Worm (Caenorhabditis elegans) whole organism, L1 larva: ENCODE measurements around the gene K04C2.2.

Source experiments
- dpl-1 ChIP-seq, 3 experiments: fragments of 150-350 bp in 2 of 3; sonication (generic microtip) in 1 of 3; optimal IDR thresholded peaks; 2 replicates each; lab custom pipeline; 2014 to 2017; ENCODE audit warnings: missing biosample characterization in 3 of 3, missing genetic modification characterization in 3 of 3, missing genetic modification reagents in 3 of 3
- fos-1 ChIP-seq: fragments of 150-350 bp; optimal IDR thresholded peaks from 2 replicates; lab custom pipeline; 2014; ENCODE audit warnings: missing biosample characterization, missing genetic modification characterization
- lin-13 ChIP-seq: fragments of 150-350 bp; optimal IDR thresholded peaks from 2 replicates; lab custom pipeline; 2014; ENCODE audit warnings: missing biosample characterization, missing genetic modification reagents, missing genetic modification characterization
- lsy-2 ChIP-seq, 2 experiments: fragments of 150-350 bp; optimal IDR thresholded peaks; 2 replicates each; lab custom pipeline; 2014; ENCODE audit warnings: missing biosample characterization in 2 of 2, missing genetic modification characterization in 2 of 2
- mdl-1 ChIP-seq, 2 experiments: fragments of 150-350 bp; optimal IDR thresholded peaks; 2 replicates each; lab custom pipeline; 2014 to 2017; ENCODE audit warnings: missing biosample characterization in 2 of 2, missing genetic modification characterization in 2 of 2, inconsistent platforms in 1 of 2
- nhr-11 ChIP-seq: fragments of 150-350 bp; optimal IDR thresholded peaks from 2 replicates; lab custom pipeline; 2014; ENCODE audit warnings: missing biosample characterization, missing genetic modification characterization
- pqm-1 ChIP-seq: sonication (generic microtip); optimal IDR thresholded peaks from 3 replicates; lab custom pipeline; 2017; ENCODE audit warnings: missing biosample characterization, missing genetic modification characterization
- xbp-1 ChIP-seq: sonication (generic microtip); optimal IDR thresholded peaks from 2 replicates; lab custom pipeline; 2016; ENCODE audit warnings: missing genetic modification characterization, missing compliant biosample characterization
- ztf-11 ChIP-seq, 2 experiments: sonication (generic microtip); optimal IDR thresholded peaks; 2 replicates each; lab custom pipeline; 2016 to 2017; ENCODE audit warnings: missing genetic modification characterization in 2 of 2, missing biosample characterization in 1 of 2, missing compliant biosample characterization in 1 of 2

- no peak for TF ChIP-seq ztf-11 (tag; optimal IDR thresholded peaks at IDR 0.05; lab: Kevin White, UChicago)
- TF ChIP-seq fos-1, result no peak
- no peak for TF ChIP-seq mdl-1 (tag; optimal IDR thresholded peaks at IDR 0.05; lab: Kevin White, UChicago)
- TF ChIP-seq lsy-2 (tag; optimal IDR thresholded peaks at IDR 0.05; lab: Kevin White, UChicago), result no peak
- TF ChIP-seq lin-13, result no peak
- no peak for TF ChIP-seq dpl-1 (GFP tag; optimal IDR thresholded peaks at IDR 0.05; lab: Kevin White, UChicago)
- TF ChIP-seq nhr-11 (tag; lab: Kevin White, UChicago), result no peak
- TF ChIP-seq xbp-1 (tag; lab: Kevin White, UChicago), result no peak
- TF ChIP-seq pqm-1 (tag; lab: Kevin White, UChicago), result no peak
Observed at ce11 chrIII:6871668-6872067, 17.9 kb upstream of the K04C2.2 start.
